Worm (Caenorhabditis elegans): ENCODE measurements around the gene col-180.
A peak's percentile ranks its signal among the peaks of the same experiment; 100 is the strongest.

ce11 chrX:11662557-11662956 lies 49.5 kb downstream of the col-180 start:
- TF ChIP-seq sup-37 (GFP tag; optimal IDR thresholded peaks at IDR 0.05) (no peak), zag-1 (tag; optimal IDR thresholded peaks at IDR 0.05) (no peak), fos-1 (tag; optimal IDR thresholded peaks at IDR 0.05) (no peak), Y116A8C.19 (tag; optimal IDR thresholded peaks at IDR 0.05; ENCODE audit: borderline replicate concordance) (no peak), elt-2 (tag; optimal IDR thresholded peaks at IDR 0.05) (no peak), egl-27 (tag; optimal IDR thresholded peaks at IDR 0.05) (no peak), nhr-12 (tag; optimal IDR thresholded peaks at IDR 0.05) (no peak), dpl-1 (GFP tag; optimal IDR thresholded peaks at IDR 0.05) (peak in 2 of 3 experiments; percentile 43 to 47)

Measured in whole organism, L1 larva.